Worm (Caenorhabditis elegans) whole organism, L1 larva: ENCODE data around the gene E04D5.4.

Experiments
- C04F5.9 ChIP-seq: sonication (generic microtip); optimal IDR thresholded peaks from 2 replicates; lab custom pipeline; 2016; ENCODE audit warnings: missing genetic modification characterization, missing compliant biosample characterization
- C16A3.4 ChIP-seq: fragments of 150-350 bp; optimal IDR thresholded peaks from 2 replicates; lab custom pipeline; 2014; ENCODE audit warnings: missing biosample characterization, missing genetic modification characterization
- C34B4.2 ChIP-seq: sonication (generic microtip); optimal IDR thresholded peaks from 2 replicates; lab custom pipeline; 2017; ENCODE audit warnings: mild to moderate bottlenecking, missing genetic modification characterization, missing compliant biosample characterization
- F16B12.6 ChIP-seq: fragments of 150-350 bp; optimal IDR thresholded peaks from 2 replicates; lab custom pipeline; 2014; ENCODE audit warnings: missing biosample characterization, missing genetic modification characterization
- Y116A8C.19 ChIP-seq: sonication (generic microtip); optimal IDR thresholded peaks from 2 replicates; lab custom pipeline; 2016; ENCODE audit warnings: missing compliant biosample characterization, missing genetic modification characterization, borderline replicate concordance
- alr-1 ChIP-seq: fragments of 200-800 bp; sonication (Bioruptor generic); optimal IDR thresholded peaks from 2 replicates; lab custom pipeline; 2018; ENCODE audit warnings: borderline replicate concordance, mild to moderate bottlenecking, missing genetic modification characterization, missing compliant biosample characterization
- aly-2 ChIP-seq: fragments of 150-350 bp; optimal IDR thresholded peaks from 2 replicates; lab custom pipeline; 2014; ENCODE audit warnings: missing biosample characterization, missing genetic modification characterization
- ama-1 ChIP-seq: fragments of 150-350 bp; optimal IDR thresholded peaks from 2 replicates; lab custom pipeline; 2014
- ceh-63 ChIP-seq: fragments of 200-800 bp; sonication (Bioruptor generic); optimal IDR thresholded peaks from 2 replicates; lab custom pipeline; 2018; ENCODE audit warnings: mild to moderate bottlenecking, missing genetic modification characterization, missing compliant biosample characterization
- ceh-8 ChIP-seq: fragments of 200-800 bp; sonication (Bioruptor generic); optimal IDR thresholded peaks from 2 replicates; lab custom pipeline; 2018; ENCODE audit warnings: mild to moderate bottlenecking, missing genetic modification characterization, moderate library complexity, missing compliant biosample characterization
- ceh-82 ChIP-seq, 3 experiments: fragments of 150-350 bp in 1 of 3; sonication (generic microtip) in 2 of 3; optimal IDR thresholded peaks; 2 replicates each; lab custom pipeline; 2014 to 2017; ENCODE audit warnings: missing biosample characterization in 3 of 3, missing genetic modification characterization in 3 of 3
- ceh-90 ChIP-seq: sonication (generic microtip); optimal IDR thresholded peaks from 2 replicates; lab custom pipeline; 2016; ENCODE audit warnings: missing genetic modification characterization, missing compliant biosample characterization
- dpl-1 ChIP-seq, 3 experiments: fragments of 150-350 bp in 2 of 3; sonication (generic microtip) in 1 of 3; optimal IDR thresholded peaks; 2 replicates each; lab custom pipeline; 2014 to 2017; ENCODE audit warnings: missing biosample characterization in 3 of 3, missing genetic modification characterization in 3 of 3, missing genetic modification reagents in 3 of 3
- efl-3 ChIP-seq: fragments of 200-800 bp; sonication (Bioruptor generic); optimal IDR thresholded peaks from 2 replicates; lab custom pipeline; 2018; ENCODE audit warnings: mild to moderate bottlenecking, missing genetic modification characterization, missing compliant biosample characterization
- egl-27 ChIP-seq, 2 experiments: fragments of 150-350 bp in 1 of 2; sonication (generic microtip); optimal IDR thresholded peaks; 3 replicates each; lab custom pipeline; 2017 to 2018; ENCODE audit warnings: missing biosample characterization in 2 of 2, missing genetic modification characterization in 2 of 2, missing genetic modification reagents in 2 of 2
- elt-2 ChIP-seq: sonication (generic microtip); optimal IDR thresholded peaks from 2 replicates; lab custom pipeline; 2016; ENCODE audit warnings: missing genetic modification characterization, mild to moderate bottlenecking, inconsistent platforms, missing compliant biosample characterization, missing genetic modification reagents
- elt-3 ChIP-seq, 6 experiments: fragments of 150-350 bp in 1 of 6; sonication (generic microtip); optimal IDR thresholded peaks; 2 replicates each; lab custom pipeline; 2017 to 2018; ENCODE audit warnings: missing biosample characterization in 6 of 6, missing genetic modification characterization in 6 of 6, inconsistent platforms in 1 of 6
- fkh-8 ChIP-seq: sonication (generic microtip); optimal IDR thresholded peaks from 2 replicates; lab custom pipeline; 2016; ENCODE audit warnings: mild to moderate bottlenecking, missing genetic modification characterization, missing compliant biosample characterization
- grh-1 ChIP-seq: fragments of 200-800 bp; sonication (Bioruptor generic); IDR thresholded peaks from 2 replicates; pipeline ENCODE4 v1.3.6; 2022; ENCODE audit warnings: missing genetic modification reagents, missing genetic modification characterization, missing compliant biosample characterization
- hlh-17 ChIP-seq: fragments of 200-800 bp; sonication (Bioruptor generic); optimal IDR thresholded peaks from 2 replicates; lab custom pipeline; 2018; ENCODE audit warnings: missing genetic modification characterization, mild to moderate bottlenecking, missing compliant biosample characterization, moderate library complexity, borderline replicate concordance
- hlh-4 ChIP-seq: sonication (generic microtip); optimal IDR thresholded peaks from 2 replicates; lab custom pipeline; 2016; ENCODE audit warnings: mild to moderate bottlenecking, missing genetic modification characterization, missing compliant biosample characterization
- irx-1 ChIP-seq: sonication (generic microtip); optimal IDR thresholded peaks from 2 replicates; lab custom pipeline; 2016; ENCODE audit warnings: missing genetic modification characterization, missing compliant biosample characterization
- jun-1 ChIP-seq: fragments of 150-350 bp; optimal IDR thresholded peaks from 2 replicates; lab custom pipeline; 2014; ENCODE audit warnings: missing biosample characterization, missing genetic modification reagents, missing genetic modification characterization
- lin-13 ChIP-seq: fragments of 150-350 bp; optimal IDR thresholded peaks from 2 replicates; lab custom pipeline; 2014; ENCODE audit warnings: missing biosample characterization, missing genetic modification reagents, missing genetic modification characterization
- lin-14 ChIP-seq: fragments of 200-800 bp; sonication (Bioruptor generic); optimal IDR thresholded peaks from 2 replicates; lab custom pipeline; 2018; ENCODE audit warnings: mild to moderate bottlenecking, missing genetic modification characterization, moderate library complexity, missing compliant biosample characterization
- lin-15B ChIP-seq: fragments of 150-350 bp; sonication (generic microtip); optimal IDR thresholded peaks from 3 replicates; lab custom pipeline; 2014; ENCODE audit warnings: missing biosample characterization, missing genetic modification characterization
- lin-39 ChIP-seq: fragments of 150-350 bp; optimal IDR thresholded peaks from 2 replicates; lab custom pipeline; 2014; ENCODE audit warnings: missing biosample characterization, missing genetic modification reagents, missing genetic modification characterization
- lir-3 ChIP-seq: sonication (generic microtip); optimal IDR thresholded peaks from 2 replicates; lab custom pipeline; 2016; ENCODE audit warnings: mild to moderate bottlenecking, missing genetic modification characterization, moderate library complexity, missing compliant biosample characterization; ENCODE audit not compliant: poor library complexity
- mep-1 ChIP-seq: fragments of 150-350 bp; optimal IDR thresholded peaks from 2 replicates; lab custom pipeline; 2014; ENCODE audit warnings: missing biosample characterization, missing genetic modification characterization
- nhr-11 ChIP-seq: fragments of 150-350 bp; optimal IDR thresholded peaks from 2 replicates; lab custom pipeline; 2014; ENCODE audit warnings: missing biosample characterization, missing genetic modification characterization
- nhr-12 ChIP-seq: sonication (generic microtip); optimal IDR thresholded peaks from 2 replicates; lab custom pipeline; 2017; ENCODE audit warnings: missing biosample characterization, missing genetic modification characterization
- nhr-20 ChIP-seq: sonication (generic microtip); optimal IDR thresholded peaks from 2 replicates; lab custom pipeline; 2016; ENCODE audit warnings: mild to moderate bottlenecking, missing genetic modification characterization, missing compliant biosample characterization
- nhr-28 ChIP-seq: fragments of 150-350 bp; optimal IDR thresholded peaks from 2 replicates; lab custom pipeline; 2014; ENCODE audit warnings: missing biosample characterization, missing genetic modification characterization
- nhr-47 ChIP-seq: sonication (generic microtip); optimal IDR thresholded peaks from 2 replicates; lab custom pipeline; 2016; ENCODE audit warnings: mild to moderate bottlenecking, missing genetic modification characterization, moderate library complexity, missing compliant biosample characterization
- nhr-76 ChIP-seq: sonication (generic microtip); optimal IDR thresholded peaks from 2 replicates; lab custom pipeline; 2017; ENCODE audit warnings: missing biosample characterization, missing genetic modification characterization
- nhr-77 ChIP-seq: fragments of 150-350 bp; optimal IDR thresholded peaks from 2 replicates; lab custom pipeline; 2014; ENCODE audit warnings: missing biosample characterization, missing genetic modification characterization
- pqm-1 ChIP-seq: sonication (generic microtip); optimal IDR thresholded peaks from 3 replicates; lab custom pipeline; 2017; ENCODE audit warnings: missing biosample characterization, missing genetic modification characterization
- rnt-1 ChIP-seq: sonication (generic microtip); optimal IDR thresholded peaks from 2 replicates; lab custom pipeline; 2016; ENCODE audit warnings: mild to moderate bottlenecking, missing genetic modification characterization, moderate library complexity, missing compliant biosample characterization
- skn-1 ChIP-seq: fragments of 150-350 bp; optimal IDR thresholded peaks from 2 replicates; lab custom pipeline; 2014; ENCODE audit warnings: missing biosample characterization, missing genetic modification characterization
- snu-23 ChIP-seq: sonication (generic microtip); optimal IDR thresholded peaks from 2 replicates; lab custom pipeline; 2016; ENCODE audit warnings: missing genetic modification characterization, missing compliant biosample characterization
- sptf-1 ChIP-seq: fragments of 150-350 bp; optimal IDR thresholded peaks from 2 replicates; lab custom pipeline; 2014; ENCODE audit warnings: missing biosample characterization, missing genetic modification characterization
- swsn-7 ChIP-seq: sonication (generic microtip); optimal IDR thresholded peaks from 2 replicates; lab custom pipeline; 2016; ENCODE audit warnings: missing genetic modification characterization, missing compliant biosample characterization
- vab-15 ChIP-seq: sonication (generic microtip); optimal IDR thresholded peaks from 2 replicates; lab custom pipeline; 2017; ENCODE audit warnings: missing genotype, mild to moderate bottlenecking, missing genetic modification characterization, missing compliant biosample characterization
- zag-1 ChIP-seq: fragments of 150-350 bp; optimal IDR thresholded peaks from 2 replicates; lab custom pipeline; 2014; ENCODE audit warnings: missing biosample characterization, missing genetic modification characterization
- zip-4 ChIP-seq: fragments of 200-800 bp; sonication (Bioruptor generic); optimal IDR thresholded peaks from 2 replicates; lab custom pipeline; 2018; ENCODE audit warnings: mild to moderate bottlenecking, missing genetic modification characterization, moderate library complexity, missing compliant biosample characterization
- ztf-11 ChIP-seq, 2 experiments: sonication (generic microtip); optimal IDR thresholded peaks; 2 replicates each; lab custom pipeline; 2016 to 2017; ENCODE audit warnings: missing genetic modification characterization in 2 of 2, missing biosample characterization in 1 of 2, missing compliant biosample characterization in 1 of 2

Gene E04D5.4

DNA sequence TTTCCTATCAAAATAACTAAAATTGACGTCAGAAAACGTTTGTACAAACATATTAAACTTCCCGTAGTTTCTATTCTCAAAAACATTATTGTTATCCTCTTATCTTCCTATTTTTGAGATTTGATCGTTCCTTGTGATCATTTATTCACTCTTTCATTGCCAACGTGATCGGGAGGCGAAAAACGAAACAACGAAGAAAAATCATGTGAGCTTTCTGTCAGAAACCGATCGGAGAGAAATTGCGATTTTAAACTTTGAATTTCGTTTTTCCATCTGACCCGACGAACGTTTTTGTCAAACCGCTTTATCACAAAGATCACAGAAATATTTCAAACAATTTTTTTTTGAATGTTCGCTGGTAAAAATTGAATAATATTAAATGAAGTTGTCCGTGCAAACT, 6.2 kb downstream of the E04D5.4 start (continued):
- TF ChIP-seq snu-23 (GFP tag; lab: Kevin White, UChicago), result peak; percentile 78
- TF ChIP-seq, all 84 proteins: peak for 25

DNA sequence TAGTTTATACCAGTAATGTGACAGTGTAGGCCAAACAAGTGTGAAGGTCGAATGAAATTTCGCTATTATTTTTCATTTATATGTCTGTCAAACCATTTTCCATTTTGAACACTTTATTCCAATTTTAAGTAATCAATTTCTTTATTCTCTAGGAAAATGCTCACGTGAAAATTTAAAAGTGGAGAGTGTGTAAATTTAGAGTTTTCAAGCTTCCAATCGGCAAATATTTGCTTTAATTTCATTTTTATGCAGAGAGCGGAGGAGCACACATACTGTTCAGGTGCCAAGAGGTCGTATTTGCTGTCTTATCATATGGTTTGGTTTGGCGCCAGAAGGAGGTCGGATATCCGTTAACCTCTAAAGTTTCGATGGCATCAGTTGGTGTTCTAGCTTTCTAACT, 6.7 kb downstream of the E04D5.4 start:
- TF ChIP-seq rnt-1 (peak; percentile 52), dpl-1 (GFP tag; optimal IDR thresholded peaks at IDR 0.05; lab: Kevin White, UChicago) (peak in 1 of 3 experiments; percentile 20), lin-39 (no peak), nhr-28 (tag; lab: Kevin White, UChicago) (no peak), efl-3 (GFP tag; lab: Kevin White, UChicago) (no peak), vab-15 (no peak), F16B12.6 (tag; lab: Kevin White, UChicago) (no peak), egl-27 (tag; optimal IDR thresholded peaks at IDR 0.05; lab: Kevin White, UChicago) (no peak)

- TF ChIP-seq egl-27 (tag; optimal IDR thresholded peaks at IDR 0.05; lab: Kevin White, UChicago) (no peak), lin-13 (GFP tag; lab: Kevin White, UChicago) (peak; percentile 21), irx-1 (tag; lab: Kevin White, UChicago) (no peak), C16A3.4 (tag; lab: Kevin White, UChicago) (no peak), rnt-1 (peak; percentile 3), C04F5.9 (no peak), skn-1 (tag; lab: Kevin White, UChicago) (no peak), ceh-63 (GFP tag; lab: Kevin White, UChicago) (no peak), zip-4 (GFP tag; lab: Kevin White, UChicago) (no peak), C34B4.2 (tag; lab: Kevin White, UChicago) (peak; percentile 3), nhr-76 (tag; lab: Kevin White, UChicago) (no peak), swsn-7 (no peak), lin-14 (GFP tag; lab: Kevin White, UChicago) (peak; percentile 64), hlh-4 (tag; lab: Kevin White, UChicago) (no peak), lir-3 (tag; lab: Kevin White, UChicago) (no peak), aly-2 (tag; lab: Kevin White, UChicago) (no peak), F16B12.6 (tag; lab: Kevin White, UChicago) (no peak), lin-15B (tag; lab: Kevin White, UChicago) (no peak), ama-1 (lab: Kevin White, UChicago) (no peak), ceh-8 (GFP tag; lab: Kevin White, UChicago) (no peak), nhr-12 (tag; lab: Kevin White, UChicago) (no peak), sptf-1 (tag; lab: Kevin White, UChicago) (no peak), mep-1 (tag; lab: Kevin White, UChicago) (peak; percentile 38), nhr-47 (tag; lab: Kevin White, UChicago) (no peak), Y116A8C.19 (no peak), pqm-1 (tag; lab: Kevin White, UChicago) (no peak), hlh-17 (no peak), nhr-20 (tag; lab: Kevin White, UChicago) (peak; percentile 67), grh-1 (GFP tag; lab: Robert Waterston, UW) (peak; percentile 72), nhr-11 (peak; percentile 32), jun-1 (tag; lab: Kevin White, UChicago) (no peak), fkh-8 (tag; lab: Kevin White, UChicago) (peak; percentile 29), elt-3 (tag; optimal IDR thresholded peaks at IDR 0.05; lab: Kevin White, UChicago) (peak in 4 of 6 experiments; percentile 22 to 92 (median 51)), nhr-77 (tag; lab: Kevin White, UChicago) (no peak), zag-1 (tag; lab: Kevin White, UChicago) (no peak), ceh-82 (tag; optimal IDR thresholded peaks at IDR 0.05; lab: Kevin White, UChicago) (no peak), efl-3 (GFP tag; lab: Kevin White, UChicago) (no peak), ztf-11 (tag; optimal IDR thresholded peaks at IDR 0.05; lab: Kevin White, UChicago) (no peak), elt-2 (tag; lab: Kevin White, UChicago) (peak; percentile 74), alr-1 (tag; lab: Kevin White, UChicago) (no peak), ceh-90 (tag; lab: Kevin White, UChicago) (no peak)
These were observed 7.6 kb downstream of the E04D5.4 start, which contains the start of gene ZK673.2 for ce11 chrII:10447348-10448316. Gene ZK673.2, plus strand, starts transcription at chrII:10448266.
